Fruit fly (Drosophila melanogaster): ENCODE data around the gene LanA.

The LanA gene

dm6 chr3L:6232261-6232660 is 14.4 kb upstream of the LanA start, which contains the start of gene CG13299:
Gene CG13299, minus strand, starts transcription at chr3L:6232361.
- TF ChIP-seq tgo (GFP tag; IDR thresholded peaks at IDR 0.05): no peak
- TF ChIP-seq CG9609 (GFP tag; optimal IDR thresholded peaks at IDR 0.05): no peak
- no peak for TF ChIP-seq psq (GFP tag; optimal IDR thresholded peaks at IDR 0.05)
- TF ChIP-seq Mes4 (GFP tag; optimal IDR thresholded peaks at IDR 0.05): no peak
- no peak for TF ChIP-seq CG10462 (GFP tag; optimal IDR thresholded peaks at IDR 0.05)
- no peak for TF ChIP-seq ac (GFP tag; optimal IDR thresholded peaks at IDR 0.05)

DNA sequence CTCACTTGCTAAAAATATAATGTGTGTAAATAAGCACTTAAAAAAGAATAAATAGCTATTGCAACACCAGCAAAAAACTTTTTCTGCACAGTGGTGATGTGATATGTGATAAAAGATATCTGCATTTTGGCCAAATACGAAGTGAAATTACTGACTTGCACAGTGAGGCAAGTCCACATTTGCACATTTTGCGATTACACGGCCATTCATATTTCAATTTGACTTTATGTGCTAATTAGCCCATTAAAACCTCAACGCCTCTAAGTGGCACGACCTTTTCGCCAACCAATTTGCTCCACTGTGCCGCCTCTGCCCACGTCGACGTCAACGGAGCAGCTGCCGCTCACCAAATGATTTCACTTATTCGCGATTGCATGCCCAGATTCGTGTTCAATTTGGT is 2.4 kb upstream of the LanA start, which contains the start of gene CG33946:
TSS of gene CG33946 (plus strand) at position 392 of the 400 bp plus-strand sequence.
- no peak for TF ChIP-seq CG14860 (GFP tag; IDR thresholded peaks at IDR 0.05; ENCODE audit: partially characterized antibody)
- TF ChIP-seq Xbp1 (GFP tag; optimal IDR thresholded peaks at IDR 0.05): peak; percentile 12
- 0 out of 3 replicates have a peak, but pooled peaks have one; percentile 56 for TF ChIP-seq ci (GFP tag; IDR thresholded peaks at IDR 0.05)
- TF ChIP-seq Chrac-16 (GFP tag; optimal IDR thresholded peaks at IDR 0.05): peak; percentile 34
- no peak for TF ChIP-seq CG2199 (GFP tag; IDR thresholded peaks at IDR 0.05)
- TF ChIP-seq CG4617 (GFP tag; optimal IDR thresholded peaks at IDR 0.05; ENCODE audit: borderline replicate concordance): no peak
- no peak for TF ChIP-seq Dref (GFP tag; IDR thresholded peaks at IDR 0.05)
- TF ChIP-seq NC2β (GFP tag; optimal IDR thresholded peaks at IDR 0.05): no peak
- peak; percentile 81 for TF ChIP-seq Drgx (GFP tag; IDR thresholded peaks at IDR 0.05)
- peak; percentile 64; the same call in 2 of the 3 replicates for TF ChIP-seq zfh1 (GFP tag; IDR thresholded peaks at IDR 0.05)
- 0 out of 3 replicates have a peak, but pooled peaks have one; percentile 36 for TF ChIP-seq CG11695 (GFP tag; IDR thresholded peaks at IDR 0.05)
- no peak for TF ChIP-seq Six4 (GFP tag; optimal IDR thresholded peaks at IDR 0.05)
- peak; percentile 6 for TF ChIP-seq pum (GFP tag; optimal IDR thresholded peaks at IDR 0.05)
- TF ChIP-seq chm (GFP tag; IDR thresholded peaks at IDR 0.05): 0 out of 2 replicates have a peak, but pooled peaks have one; percentile 23
- peak; percentile 54 for TF ChIP-seq esg (GFP tag; conservative IDR thresholded peaks at IDR 0.05)
- peak; percentile 3 for TF ChIP-seq Usf (GFP tag; optimal IDR thresholded peaks at IDR 0.05)
- TF ChIP-seq otp (GFP tag; IDR thresholded peaks at IDR 0.05): 0 out of 3 replicates have a peak, but pooled peaks have one; percentile 22
- no peak for TF ChIP-seq bowl (GFP tag; IDR thresholded peaks at IDR 0.05)
- peak; percentile 82 for TF ChIP-seq Med (GFP tag)
- no peak for TF ChIP-seq CG12236 (GFP tag; optimal IDR thresholded peaks at IDR 0.05)
- peak; percentile 39 for TF ChIP-seq Ets65A (GFP tag)
- TF ChIP-seq Adf1 (GFP tag; IDR thresholded peaks at IDR 0.05): peak; percentile 16
- TF ChIP-seq slbo (GFP tag; IDR thresholded peaks at IDR 0.05): peak; percentile 51
- no peak for TF ChIP-seq CG31388 (GFP tag; optimal IDR thresholded peaks at IDR 0.05)
- TF ChIP-seq H15 (GFP tag; IDR thresholded peaks at IDR 0.05): peak; percentile 59; the same call in 1 of the 3 replicates
- peak; percentile 30 for TF ChIP-seq Atf-2 (GFP tag; optimal IDR thresholded peaks at IDR 0.05)
- peak; percentile 6 for TF ChIP-seq Oli (tag; optimal IDR thresholded peaks at IDR 0.05)
- TF ChIP-seq CG17186 (GFP tag; optimal IDR thresholded peaks at IDR 0.05): no peak
- no peak for TF ChIP-seq CG6813 (GFP tag; optimal IDR thresholded peaks at IDR 0.05)
- TF ChIP-seq fd102C (GFP tag; optimal IDR thresholded peaks at IDR 0.05): no peak
- TF ChIP-seq CG15073 (GFP tag; optimal IDR thresholded peaks at IDR 0.05): no peak
- no peak for TF ChIP-seq corto (GFP tag; optimal IDR thresholded peaks at IDR 0.05)
- no peak for TF ChIP-seq unc-4 (GFP tag; IDR thresholded peaks at IDR 0.05; ENCODE audit: partially characterized antibody)
- no peak for TF ChIP-seq CG8281 (tag; optimal IDR thresholded peaks at IDR 0.05)
- TF ChIP-seq tup (GFP tag; optimal IDR thresholded peaks at IDR 0.05): no peak
- TF ChIP-seq lmd (GFP tag; IDR thresholded peaks at IDR 0.05): peak; percentile 61
- TF ChIP-seq Doc2 (GFP tag; IDR thresholded peaks at IDR 0.05): no peak
- 0 out of 2 replicates have a peak, but pooled peaks have one; percentile 5 for TF ChIP-seq CG14667 (GFP tag; IDR thresholded peaks at IDR 0.05)
- peak; percentile 26; the same call in 1 of the 2 replicates for TF ChIP-seq CG32772 (GFP tag; IDR thresholded peaks at IDR 0.05)
- TF ChIP-seq CG17361 (GFP tag; IDR thresholded peaks at IDR 0.05): 0 out of 3 replicates have a peak, but pooled peaks have one; percentile 22
- 0 out of 2 replicates have a peak, but pooled peaks have one; percentile 8 for TF ChIP-seq Awh (GFP tag; IDR thresholded peaks at IDR 0.05)
- peak; percentile 54 for TF ChIP-seq CG4404 (GFP tag; IDR thresholded peaks at IDR 0.05)
- peak; percentile 21 for TF ChIP-seq Hr3 (GFP tag; optimal IDR thresholded peaks at IDR 0.05)
- TF ChIP-seq prd (optimal IDR thresholded peaks at IDR 0.05): no peak
- TF ChIP-seq prd (GFP tag; IDR thresholded peaks at IDR 0.05): peak; percentile 73; the same call in 2 of the 3 replicates
